Worm (Caenorhabditis elegans) whole organism, L1 larva: Measurements from ENCODE around the gene CD4.1.
A peak's percentile ranks its signal among the peaks of the same experiment; 100 is the strongest.

Experiments used
- C04F5.9 ChIP-seq: sonication (generic microtip); optimal IDR thresholded peaks from 2 replicates; lab custom pipeline; 2016; ENCODE audit warnings: missing genetic modification characterization, missing compliant biosample characterization
- C16A3.4 ChIP-seq: fragments of 150-350 bp; optimal IDR thresholded peaks from 2 replicates; lab custom pipeline; 2014; ENCODE audit warnings: missing biosample characterization, missing genetic modification characterization
- F16B12.6 ChIP-seq: fragments of 150-350 bp; optimal IDR thresholded peaks from 2 replicates; lab custom pipeline; 2014; ENCODE audit warnings: missing biosample characterization, missing genetic modification characterization
- alr-1 ChIP-seq: fragments of 200-800 bp; sonication (Bioruptor generic); optimal IDR thresholded peaks from 2 replicates; lab custom pipeline; 2018; ENCODE audit warnings: borderline replicate concordance, mild to moderate bottlenecking, missing genetic modification characterization, missing compliant biosample characterization
- aly-2 ChIP-seq: fragments of 150-350 bp; optimal IDR thresholded peaks from 2 replicates; lab custom pipeline; 2014; ENCODE audit warnings: missing biosample characterization, missing genetic modification characterization
- blmp-1 ChIP-seq: fragments of 150-350 bp; optimal IDR thresholded peaks from 2 replicates; lab custom pipeline; 2014; ENCODE audit warnings: missing biosample characterization, missing genetic modification characterization
- ceh-8 ChIP-seq: fragments of 200-800 bp; sonication (Bioruptor generic); optimal IDR thresholded peaks from 2 replicates; lab custom pipeline; 2018; ENCODE audit warnings: mild to moderate bottlenecking, missing genetic modification characterization, moderate library complexity, missing compliant biosample characterization
- ceh-82 ChIP-seq, 3 experiments: fragments of 150-350 bp in 1 of 3; sonication (generic microtip) in 2 of 3; optimal IDR thresholded peaks; 2 replicates each; lab custom pipeline; 2014 to 2017; ENCODE audit warnings: missing biosample characterization in 3 of 3, missing genetic modification characterization in 3 of 3
- dpl-1 ChIP-seq, 3 experiments: fragments of 150-350 bp in 2 of 3; sonication (generic microtip) in 1 of 3; optimal IDR thresholded peaks; 2 replicates each; lab custom pipeline; 2014 to 2017; ENCODE audit warnings: missing biosample characterization in 3 of 3, missing genetic modification characterization in 3 of 3, missing genetic modification reagents in 3 of 3
- dsc-1 ChIP-seq: sonication (generic microtip); optimal IDR thresholded peaks from 2 replicates; lab custom pipeline; 2016; ENCODE audit warnings: mild to moderate bottlenecking, missing genetic modification characterization, missing compliant biosample characterization
- efl-1 ChIP-seq, 4 experiments: fragments of 150-350 bp; optimal IDR thresholded peaks in 3 of 4; peaks in 1 of 4; 1 replicate in 1 of 4; 2 replicates in 3 of 4; lab custom pipeline; 2014; ENCODE audit warnings: missing biosample characterization in 2 of 4, missing genetic modification characterization in 2 of 4, missing genetic modification reagents in 2 of 4
- efl-3 ChIP-seq: fragments of 200-800 bp; sonication (Bioruptor generic); optimal IDR thresholded peaks from 2 replicates; lab custom pipeline; 2018; ENCODE audit warnings: mild to moderate bottlenecking, missing genetic modification characterization, missing compliant biosample characterization
- elt-3 ChIP-seq, 6 experiments: fragments of 150-350 bp in 1 of 6; sonication (generic microtip); optimal IDR thresholded peaks; 2 replicates each; lab custom pipeline; 2017 to 2018; ENCODE audit warnings: missing biosample characterization in 6 of 6, missing genetic modification characterization in 6 of 6, inconsistent platforms in 1 of 6
- fkh-8 ChIP-seq: sonication (generic microtip); optimal IDR thresholded peaks from 2 replicates; lab custom pipeline; 2016; ENCODE audit warnings: mild to moderate bottlenecking, missing genetic modification characterization, missing compliant biosample characterization
- hlh-4 ChIP-seq: sonication (generic microtip); optimal IDR thresholded peaks from 2 replicates; lab custom pipeline; 2016; ENCODE audit warnings: mild to moderate bottlenecking, missing genetic modification characterization, missing compliant biosample characterization
- irx-1 ChIP-seq: sonication (generic microtip); optimal IDR thresholded peaks from 2 replicates; lab custom pipeline; 2016; ENCODE audit warnings: missing genetic modification characterization, missing compliant biosample characterization
- isw-1 ChIP-seq: fragments of 200-800 bp; sonication (Bioruptor generic); IDR thresholded peaks from 2 replicates; pipeline ENCODE4 v1.3.6; 2022; ENCODE audit warnings: missing genetic modification characterization, missing compliant biosample characterization
- jun-1 ChIP-seq: fragments of 150-350 bp; optimal IDR thresholded peaks from 2 replicates; lab custom pipeline; 2014; ENCODE audit warnings: missing biosample characterization, missing genetic modification reagents, missing genetic modification characterization
- lin-35 ChIP-seq, 2 experiments: fragments of 150-350 bp; optimal IDR thresholded peaks; 2 replicates each; lab custom pipeline; 2014; ENCODE audit warnings: missing biosample characterization in 2 of 2, missing genetic modification characterization in 2 of 2, missing genetic modification reagents in 2 of 2
- lsy-2 ChIP-seq, 2 experiments: fragments of 150-350 bp; optimal IDR thresholded peaks; 2 replicates each; lab custom pipeline; 2014; ENCODE audit warnings: missing biosample characterization in 2 of 2, missing genetic modification characterization in 2 of 2
- mab-9 ChIP-seq: fragments of 200-800 bp; sonication (Bioruptor generic); IDR thresholded peaks from 2 replicates; pipeline ENCODE4 v1.3.6; 2022; ENCODE audit warnings: missing genetic modification reagents, missing genetic modification characterization, missing compliant biosample characterization
- mef-2 ChIP-seq: fragments of 150-350 bp; optimal IDR thresholded peaks from 2 replicates; lab custom pipeline; 2014; ENCODE audit warnings: missing biosample characterization, missing genetic modification characterization
- nhr-11 ChIP-seq: fragments of 150-350 bp; optimal IDR thresholded peaks from 2 replicates; lab custom pipeline; 2014; ENCODE audit warnings: missing biosample characterization, missing genetic modification characterization
- nhr-19 ChIP-seq: fragments of 200-800 bp; sonication (Bioruptor generic); conservative IDR thresholded peaks from 2 replicates; pipeline ENCODE4 v1.3.6; 2022; ENCODE audit warnings: missing genetic modification characterization, missing compliant biosample characterization
- nhr-237 ChIP-seq: fragments of 150-350 bp; optimal IDR thresholded peaks from 2 replicates; lab custom pipeline; 2014; ENCODE audit warnings: missing biosample characterization, missing genetic modification characterization
- nhr-71 ChIP-seq: sonication (generic microtip); optimal IDR thresholded peaks from 2 replicates; lab custom pipeline; 2016; ENCODE audit warnings: mild to moderate bottlenecking, missing genetic modification characterization, moderate library complexity, missing compliant biosample characterization
- nhr-76 ChIP-seq: sonication (generic microtip); optimal IDR thresholded peaks from 2 replicates; lab custom pipeline; 2017; ENCODE audit warnings: missing biosample characterization, missing genetic modification characterization
- nhr-84 ChIP-seq: sonication (generic microtip); optimal IDR thresholded peaks from 2 replicates; lab custom pipeline; 2017; ENCODE audit warnings: missing biosample characterization, missing genetic modification characterization
- nhr-85 ChIP-seq: sonication (generic microtip); peaks from one replicate; lab custom pipeline; 2016; ENCODE audit warnings: missing genetic modification characterization, inconsistent platforms, missing compliant biosample characterization
- nhr-90 ChIP-seq: sonication (generic microtip); optimal IDR thresholded peaks from 2 replicates; lab custom pipeline; 2016; ENCODE audit warnings: mild to moderate bottlenecking, missing genetic modification characterization, missing compliant biosample characterization; ENCODE audit not compliant: poor library complexity
- pax-3 ChIP-seq: fragments of 200-800 bp; sonication (Bioruptor generic); optimal IDR thresholded peaks from 2 replicates; lab custom pipeline; 2018; ENCODE audit warnings: mild to moderate bottlenecking, missing genetic modification characterization, moderate library complexity, missing compliant biosample characterization
- pqm-1 ChIP-seq: sonication (generic microtip); optimal IDR thresholded peaks from 3 replicates; lab custom pipeline; 2017; ENCODE audit warnings: missing biosample characterization, missing genetic modification characterization
- rnt-1 ChIP-seq: sonication (generic microtip); optimal IDR thresholded peaks from 2 replicates; lab custom pipeline; 2016; ENCODE audit warnings: mild to moderate bottlenecking, missing genetic modification characterization, moderate library complexity, missing compliant biosample characterization
- skn-1 ChIP-seq: fragments of 150-350 bp; optimal IDR thresholded peaks from 2 replicates; lab custom pipeline; 2014; ENCODE audit warnings: missing biosample characterization, missing genetic modification characterization
- snpc-4 ChIP-seq: fragments of 150-350 bp; optimal IDR thresholded peaks from 2 replicates; lab custom pipeline; 2014; ENCODE audit warnings: missing biosample characterization, missing genetic modification characterization
- sptf-1 ChIP-seq: fragments of 150-350 bp; optimal IDR thresholded peaks from 2 replicates; lab custom pipeline; 2014; ENCODE audit warnings: missing biosample characterization, missing genetic modification characterization
- swsn-7 ChIP-seq: sonication (generic microtip); optimal IDR thresholded peaks from 2 replicates; lab custom pipeline; 2016; ENCODE audit warnings: missing genetic modification characterization, missing compliant biosample characterization
- tbx-2 ChIP-seq: sonication (generic microtip); optimal IDR thresholded peaks from 2 replicates; lab custom pipeline; 2016; ENCODE audit warnings: missing genetic modification characterization, missing compliant biosample characterization
- unc-130 ChIP-seq: fragments of 150-350 bp; optimal IDR thresholded peaks from 2 replicates; lab custom pipeline; 2017; ENCODE audit warnings: missing biosample characterization, missing genetic modification characterization, inconsistent platforms
- unc-30 ChIP-seq: sonication (generic microtip); optimal IDR thresholded peaks from 2 replicates; lab custom pipeline; 2017; ENCODE audit warnings: missing biosample characterization, missing genetic modification characterization
- unc-62 ChIP-seq: fragments of 150-350 bp; optimal IDR thresholded peaks from 2 replicates; lab custom pipeline; 2014; ENCODE audit warnings: missing biosample characterization, missing genetic modification reagents, missing genetic modification characterization
- unc-98 ChIP-seq: fragments of 200-800 bp; sonication (Bioruptor generic); IDR thresholded peaks from 2 replicates; pipeline ENCODE4 v1.3.6; 2022; ENCODE audit warnings: missing genetic modification characterization, missing compliant biosample characterization
- xbp-1 ChIP-seq: sonication (generic microtip); optimal IDR thresholded peaks from 2 replicates; lab custom pipeline; 2016; ENCODE audit warnings: missing genetic modification characterization, missing compliant biosample characterization
- zag-1 ChIP-seq: fragments of 150-350 bp; optimal IDR thresholded peaks from 2 replicates; lab custom pipeline; 2014; ENCODE audit warnings: missing biosample characterization, missing genetic modification characterization
- ztf-11 ChIP-seq, 2 experiments: sonication (generic microtip); optimal IDR thresholded peaks; 2 replicates each; lab custom pipeline; 2016 to 2017; ENCODE audit warnings: missing genetic modification characterization in 2 of 2, missing biosample characterization in 1 of 2, missing compliant biosample characterization in 1 of 2

CD4.1 gene

DNA sequence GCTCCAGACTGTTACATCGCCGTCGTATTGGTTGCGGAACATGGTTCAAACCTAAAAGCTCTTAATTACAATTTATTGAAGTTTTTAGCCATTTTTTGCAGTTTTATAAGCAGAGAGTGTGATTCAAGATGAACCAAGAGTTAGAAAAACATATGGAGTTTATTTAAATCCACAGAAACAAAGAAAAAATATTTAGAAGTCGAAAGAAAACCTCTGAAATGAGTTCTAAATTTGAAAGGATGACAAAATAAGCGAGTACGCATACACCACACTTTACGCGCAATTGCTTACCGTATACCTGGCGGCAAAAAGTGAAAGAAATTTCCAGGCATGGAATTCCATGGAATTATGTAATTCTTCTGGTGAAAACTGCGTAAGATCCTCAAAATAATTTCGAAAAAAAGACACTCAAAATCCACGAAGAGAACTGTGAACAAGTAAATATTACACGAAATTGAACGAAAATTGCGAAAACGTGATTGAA is 22.0 kb upstream of the CD4.1 start, which contains the start of gene pas-6 (continued):
- TF ChIP-seq irx-1 (tag; lab: Kevin White, UChicago), result no peak
- TF ChIP-seq nhr-11 (tag; lab: Kevin White, UChicago), result no peak
- TF ChIP-seq swsn-7 (tag; lab: Kevin White, UChicago), result no peak
- TF ChIP-seq lin-35 (GFP tag; optimal IDR thresholded peaks at IDR 0.05; lab: Kevin White, UChicago), result peak; percentile 56 to 76
- TF ChIP-seq efl-3 (GFP tag; lab: Kevin White, UChicago), result no peak
- TF ChIP-seq rnt-1 (tag; lab: Kevin White, UChicago), result no peak
- no peak for TF ChIP-seq ztf-11 (tag; optimal IDR thresholded peaks at IDR 0.05; lab: Kevin White, UChicago)
- no peak for TF ChIP-seq jun-1 (tag; lab: Kevin White, UChicago)
- TF ChIP-seq nhr-237 (tag; lab: Kevin White, UChicago), result no peak
- no peak for TF ChIP-seq nhr-84 (tag; lab: Kevin White, UChicago)
- TF ChIP-seq hlh-4 (tag; lab: Kevin White, UChicago), result no peak
- TF ChIP-seq tbx-2 (tag; lab: Kevin White, UChicago), result no peak
- no peak for TF ChIP-seq unc-30 (tag; lab: Kevin White, UChicago)
- peak in 1 of 3 experiments; percentile 27 for TF ChIP-seq ceh-82 (tag; optimal IDR thresholded peaks at IDR 0.05; lab: Kevin White, UChicago)
- no peak for TF ChIP-seq C04F5.9 (tag; lab: Kevin White, UChicago)
- TF ChIP-seq snpc-4 (tag; lab: Kevin White, UChicago), result no peak
- TF ChIP-seq lsy-2 (tag; optimal IDR thresholded peaks at IDR 0.05; lab: Kevin White, UChicago), result peak; percentile 93 to 98
- no peak for TF ChIP-seq nhr-85
- no peak for TF ChIP-seq zag-1
- TF ChIP-seq unc-130 (tag; lab: Kevin White, UChicago), result no peak
- peak; percentile 18 for TF ChIP-seq nhr-71 (tag; lab: Kevin White, UChicago)
- TF ChIP-seq nhr-76 (tag; lab: Kevin White, UChicago), result no peak
- no peak for TF ChIP-seq pax-3 (tag; lab: Kevin White, UChicago)
- no peak for TF ChIP-seq unc-62 (GFP tag; lab: Kevin White, UChicago)
- no peak for TF ChIP-seq mef-2 (tag; lab: Kevin White, UChicago)
- no peak for TF ChIP-seq sptf-1 (tag; lab: Kevin White, UChicago)
- no peak for TF ChIP-seq nhr-90 (tag; lab: Kevin White, UChicago)
- no peak for TF ChIP-seq pqm-1 (tag; lab: Kevin White, UChicago)
- TF ChIP-seq aly-2, result no peak
- no peak for TF ChIP-seq fkh-8 (tag; lab: Kevin White, UChicago)
- TF ChIP-seq mab-9, result no peak
- TF ChIP-seq efl-1 (optimal IDR thresholded peaks at IDR 0.05; lab: Kevin White, UChicago), result peak; percentile 52 to 63
- TF ChIP-seq efl-1 (GFP tag; optimal IDR thresholded peaks at IDR 0.05 in 1 of 2; lab: Kevin White, UChicago), result peak; percentile 67 to 93
- no peak for TF ChIP-seq xbp-1 (tag; lab: Kevin White, UChicago)
- TF ChIP-seq nhr-19, result no peak
- no peak for TF ChIP-seq dsc-1 (tag; lab: Kevin White, UChicago)
- no peak for TF ChIP-seq ceh-8
- TF ChIP-seq C16A3.4 (tag; lab: Kevin White, UChicago), result peak; percentile 48
- TF ChIP-seq dpl-1 (GFP tag; optimal IDR thresholded peaks at IDR 0.05; lab: Kevin White, UChicago), result peak; percentile 28 to 76 (median 52)
- no peak for TF ChIP-seq unc-98

DNA sequence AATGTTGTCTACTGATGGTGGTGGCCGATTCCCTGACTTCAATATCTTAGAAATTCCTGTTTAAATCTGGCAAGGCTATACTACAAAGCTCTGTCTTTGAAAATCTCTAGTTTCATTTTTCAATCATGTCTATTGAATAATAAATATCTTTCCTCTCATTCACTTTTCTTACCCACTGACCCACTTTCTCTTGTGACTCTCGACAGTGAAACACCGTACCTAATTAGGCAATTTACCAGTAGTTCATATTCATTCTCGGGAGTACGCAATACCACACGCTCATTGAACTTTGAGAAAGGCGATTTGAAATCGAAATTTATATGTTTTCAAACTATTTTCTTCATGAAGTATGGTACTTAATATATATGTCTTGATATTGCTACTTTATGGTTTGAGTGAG is 21.5 kb upstream of the CD4.1 start, which contains the start of gene CD4.11:
TSS of gene CD4.11 (plus strand) at position 301 of the 400 bp plus-strand sequence.
- TF ChIP-seq ceh-8, result no peak
- peak; percentile 39 for TF ChIP-seq blmp-1 (tag; lab: Kevin White, UChicago)

ce11 chrV:5587042-5587441 is 19.3 kb upstream of the CD4.1 start:
- peak in 1 of 3 experiments; percentile 8 for TF ChIP-seq ceh-82 (tag; optimal IDR thresholded peaks at IDR 0.05; lab: Kevin White, UChicago)
- no peak for TF ChIP-seq efl-3 (GFP tag; lab: Kevin White, UChicago)
- peak; percentile 48 for TF ChIP-seq skn-1 (tag; lab: Kevin White, UChicago)
- no peak for TF ChIP-seq efl-1 (optimal IDR thresholded peaks at IDR 0.05; lab: Kevin White, UChicago)
- TF ChIP-seq efl-1 (GFP tag; optimal IDR thresholded peaks at IDR 0.05 in 1 of 2; lab: Kevin White, UChicago), result peak in 1 of 2 experiments; percentile 65
- TF ChIP-seq C16A3.4 (tag; lab: Kevin White, UChicago), result no peak
- TF ChIP-seq isw-1, result no peak
- peak in 1 of 2 experiments; percentile 55 for TF ChIP-seq lsy-2 (tag; optimal IDR thresholded peaks at IDR 0.05; lab: Kevin White, UChicago)
- TF ChIP-seq nhr-19, result 0 out of 2 replicates have a peak, but pooled peaks have one; percentile 11
- TF ChIP-seq snpc-4 (tag; lab: Kevin White, UChicago), result peak; percentile 95
- TF ChIP-seq nhr-76 (tag; lab: Kevin White, UChicago), result no peak
- peak; percentile 22 for TF ChIP-seq rnt-1 (tag; lab: Kevin White, UChicago)
- TF ChIP-seq elt-3 (tag; optimal IDR thresholded peaks at IDR 0.05; lab: Kevin White, UChicago), result no peak
- TF ChIP-seq F16B12.6 (tag; lab: Kevin White, UChicago), result peak; percentile 35
- no peak for TF ChIP-seq swsn-7 (tag; lab: Kevin White, UChicago)
- no peak for TF ChIP-seq alr-1 (tag; lab: Kevin White, UChicago)
